Fruit fly (Drosophila melanogaster) whole organism, embryonic: ENCODE results near the gene CG9130.

ENCODE experiments used
- CG10366 ChIP-seq: fragments of 200-800 bp; sonication (Bioruptor generic); IDR thresholded peaks from 2 replicates; pipeline ENCODE4 v1.3.6; 2022; ENCODE audit warnings: missing biosample characterization, missing genetic modification characterization
- CG10654 ChIP-seq: fragments of 200-800 bp; sonication (Bioruptor generic); optimal IDR thresholded peaks from 2 replicates; lab custom pipeline; 2016; ENCODE audit warnings: missing biosample characterization, missing genetic modification characterization
- CG11560 ChIP-seq: fragments of 200-800 bp; sonication (Bioruptor generic); IDR thresholded peaks from 3 replicates; pipeline ENCODE4 v1.3.6; 2022; ENCODE audit warnings: missing biosample characterization, missing genetic modification characterization
- CG1233 ChIP-seq: fragments of 200-800 bp; sonication (Bioruptor generic); optimal IDR thresholded peaks from 4 replicates; lab custom pipeline; 2018; ENCODE audit warnings: missing biosample characterization, mild to moderate bottlenecking, missing genetic modification characterization
- CG12942 ChIP-seq: fragments of 200-800 bp; sonication (Bioruptor generic); optimal IDR thresholded peaks from 3 replicates; lab custom pipeline; 2016; ENCODE audit warnings: missing biosample characterization, missing genetic modification characterization
- CG13287 ChIP-seq: fragments of 200-800 bp; sonication (Bioruptor generic); IDR thresholded peaks from 2 replicates; pipeline ENCODE4 v1.3.6; 2022; ENCODE audit warnings: missing biosample characterization, missing genetic modification characterization; ENCODE audit not compliant: partially characterized antibody
- CG15073 ChIP-seq: fragments of 200-800 bp; sonication (Bioruptor generic); optimal IDR thresholded peaks from 2 replicates; lab custom pipeline; 2016; ENCODE audit warnings: missing biosample characterization, missing genetic modification characterization
- CG16815 ChIP-seq: fragments of 200-800 bp; sonication (Bioruptor generic); optimal IDR thresholded peaks from 3 replicates; lab custom pipeline; 2017; ENCODE audit warnings: missing biosample characterization, mild to moderate bottlenecking, missing genetic modification characterization
- CG16863 ChIP-seq: fragments of 200-800 bp; sonication (Bioruptor generic); optimal IDR thresholded peaks from 3 replicates; lab custom pipeline; 2016; ENCODE audit warnings: missing biosample characterization, missing genetic modification characterization
- CG17361 ChIP-seq: fragments of 200-800 bp; sonication (Bioruptor generic); IDR thresholded peaks from 3 replicates; pipeline ENCODE4 v1.3.6; 2022; ENCODE audit warnings: missing biosample characterization, missing genetic modification characterization
- CG1792 ChIP-seq: fragments of 200-800 bp; sonication (Bioruptor generic); optimal IDR thresholded peaks from 2 replicates; lab custom pipeline; 2016; ENCODE audit warnings: missing biosample characterization, missing genetic modification characterization
- CG18476 ChIP-seq: fragments of 200-800 bp; sonication (Bioruptor generic); optimal IDR thresholded peaks from 2 replicates; lab custom pipeline; 2016; ENCODE audit warnings: missing biosample characterization, mild to moderate bottlenecking, missing genetic modification characterization
- CG32767 ChIP-seq: fragments of 200-800 bp; sonication (Bioruptor generic); IDR thresholded peaks from 2 replicates; pipeline ENCODE4 v1.3.6; 2022; ENCODE audit warnings: missing biosample characterization, missing genetic modification characterization
- CG3838 ChIP-seq: fragments of 200-800 bp; sonication (Bioruptor generic); optimal IDR thresholded peaks from 3 replicates; lab custom pipeline; 2016; ENCODE audit warnings: missing biosample characterization, missing genetic modification characterization
- CG4820 ChIP-seq: fragments of 200-800 bp; sonication (Bioruptor generic); optimal IDR thresholded peaks from 3 replicates; lab custom pipeline; 2016; ENCODE audit warnings: missing biosample characterization, missing genetic modification characterization
- CG7786 ChIP-seq: fragments of 200-800 bp; sonication (Bioruptor generic); optimal IDR thresholded peaks from 2 replicates; lab custom pipeline; 2016; ENCODE audit warnings: missing biosample characterization, missing genetic modification characterization
- CG7928 ChIP-seq: fragments of 200-800 bp; sonication (Bioruptor generic); optimal IDR thresholded peaks from 2 replicates; lab custom pipeline; 2017; ENCODE audit warnings: missing biosample characterization, mild to moderate bottlenecking, missing genetic modification characterization
- CG8089 ChIP-seq: fragments of 200-800 bp; sonication (Bioruptor generic); optimal IDR thresholded peaks from 3 replicates; lab custom pipeline; 2016; ENCODE audit warnings: missing biosample characterization, missing genetic modification characterization
- CG9215 ChIP-seq: fragments of 200-800 bp; sonication (Bioruptor generic); IDR thresholded peaks from 2 replicates; pipeline ENCODE4 v1.3.6; 2022; ENCODE audit warnings: missing biosample characterization, missing genetic modification characterization
- CG9876 ChIP-seq: fragments of 200-800 bp; sonication (Bioruptor generic); optimal IDR thresholded peaks from 2 replicates; lab custom pipeline; 2016; ENCODE audit warnings: missing biosample characterization, missing genetic modification characterization
- Camta ChIP-seq: fragments of 200-800 bp; sonication (Bioruptor generic); optimal IDR thresholded peaks from 2 replicates; lab custom pipeline; 2016; ENCODE audit warnings: missing biosample characterization, missing genetic modification characterization
- Dad ChIP-seq: fragments of 200-800 bp; sonication (Bioruptor generic); optimal IDR thresholded peaks from 3 replicates; lab custom pipeline; 2016; ENCODE audit warnings: missing biosample characterization, missing genetic modification characterization
- Gug ChIP-seq: fragments of 200-800 bp; sonication (Bioruptor generic); IDR thresholded peaks from 4 replicates; pipeline ENCODE4 v1.3.6; 2022; ENCODE audit warnings: missing biosample characterization, missing genetic modification characterization
- HLH4C ChIP-seq: fragments of 200-800 bp; sonication (Bioruptor generic); IDR thresholded peaks from 3 replicates; pipeline ENCODE4 v1.3.6; 2022; ENCODE audit warnings: missing biosample characterization, missing genetic modification characterization; ENCODE audit not compliant: partially characterized antibody
- Hmr ChIP-seq: fragments of 200-800 bp; sonication (Bioruptor generic); optimal IDR thresholded peaks from 3 replicates; lab custom pipeline; 2017; ENCODE audit warnings: mild to moderate bottlenecking, missing biosample characterization, missing genetic modification reagents, missing genetic modification characterization
- MESR4 ChIP-seq: fragments of 200-800 bp; sonication (Bioruptor generic); optimal IDR thresholded peaks from 2 replicates; lab custom pipeline; 2018; ENCODE audit warnings: missing biosample characterization, mild to moderate bottlenecking, missing genetic modification characterization, moderate library complexity
- NFAT ChIP-seq: fragments of 200-800 bp; sonication (Bioruptor generic); IDR thresholded peaks from 2 replicates; pipeline ENCODE4 v1.3.6; 2022; ENCODE audit warnings: missing biosample characterization, missing genetic modification characterization
- NfI ChIP-seq: fragments of 200-800 bp; sonication (Bioruptor generic); optimal IDR thresholded peaks from 3 replicates; lab custom pipeline; 2018; ENCODE audit warnings: missing biosample characterization, mild to moderate bottlenecking, missing genetic modification characterization, moderate library complexity
- Scr ChIP-seq: fragments of 200-800 bp; sonication (Bioruptor generic); IDR thresholded peaks from 2 replicates; pipeline ENCODE4 v1.3.6; 2022; ENCODE audit warnings: missing biosample characterization, missing genetic modification characterization; ENCODE audit not compliant: partially characterized antibody
- az2 ChIP-seq: fragments of 200-800 bp; sonication (Bioruptor generic); optimal IDR thresholded peaks from 3 replicates; lab custom pipeline; 2016; ENCODE audit warnings: missing biosample characterization, missing genetic modification characterization
- bbx ChIP-seq: fragments of 200-800 bp; sonication (Bioruptor generic); IDR thresholded peaks from 2 replicates; pipeline ENCODE4 v1.3.6; 2022; ENCODE audit warnings: missing biosample characterization, missing genetic modification characterization; ENCODE audit not compliant: partially characterized antibody
- chinmo ChIP-seq: fragments of 200-800 bp; sonication (Bioruptor generic); IDR thresholded peaks from 4 replicates; pipeline ENCODE4 v1.3.6; 2022; ENCODE audit warnings: missing biosample characterization, missing genetic modification characterization; ENCODE audit not compliant: partially characterized antibody
- da ChIP-seq: fragments of 200-800 bp; sonication (Bioruptor generic); optimal IDR thresholded peaks from 2 replicates; lab custom pipeline; 2016; ENCODE audit warnings: missing biosample characterization, missing genetic modification characterization
- dan ChIP-seq: fragments of 200-800 bp; sonication (Bioruptor generic); IDR thresholded peaks from 2 replicates; pipeline ENCODE4 v1.3.6; 2022; ENCODE audit warnings: missing biosample characterization, missing genetic modification characterization
- ind ChIP-seq: fragments of 200-800 bp; sonication (Bioruptor generic); optimal IDR thresholded peaks from 3 replicates; lab custom pipeline; 2016; ENCODE audit warnings: missing biosample characterization, missing genetic modification characterization
- inv ChIP-seq: fragments of 200-800 bp; sonication (Bioruptor generic); IDR thresholded peaks from 2 replicates; pipeline ENCODE4 v1.3.6; 2022; ENCODE audit warnings: missing biosample characterization, missing genetic modification characterization; ENCODE audit not compliant: partially characterized antibody
- kni ChIP-seq: fragments of 200-800 bp; sonication (Bioruptor generic); optimal IDR thresholded peaks from 3 replicates; lab custom pipeline; 2017; ENCODE audit warnings: mild to moderate bottlenecking, missing biosample characterization, missing genetic modification reagents, missing genetic modification characterization
- mam ChIP-seq: fragments of 200-800 bp; sonication (Bioruptor generic); optimal IDR thresholded peaks from 3 replicates; lab custom pipeline; 2016; ENCODE audit warnings: missing biosample characterization, missing genetic modification characterization
- nmo ChIP-seq: fragments of 200-800 bp; sonication (Bioruptor generic); optimal IDR thresholded peaks from 2 replicates; lab custom pipeline; 2018; ENCODE audit warnings: missing biosample characterization, mild to moderate bottlenecking, missing genetic modification characterization, moderate library complexity
- pb ChIP-seq: fragments of 200-800 bp; sonication (Bioruptor generic); optimal IDR thresholded peaks from 3 replicates; lab custom pipeline; 2016; ENCODE audit warnings: missing biosample characterization, missing genetic modification characterization
- prd ChIP-seq, 3 experiments: fragments of >200 bp in 2 of 3; fragments of 200-800 bp in 1 of 3; sonication (Bioruptor generic) in 1 of 3; optimal IDR thresholded peaks in 2 of 3; IDR thresholded peaks in 1 of 3; 2 replicates in 2 of 3; 3 replicates in 1 of 3; pipeline versions ENCODE4 v1.3.6 to Lab custom; 2017 to 2022; ENCODE audit warnings: missing biosample characterization in 1 of 3, missing genetic modification characterization in 1 of 3
- pum ChIP-seq: fragments of 200-800 bp; sonication (Bioruptor generic); optimal IDR thresholded peaks from 2 replicates; lab custom pipeline; 2016; ENCODE audit warnings: missing biosample characterization, missing genetic modification characterization
- sc ChIP-seq, 3 experiments: fragments of >200 bp in 2 of 3; fragments of 200-800 bp in 1 of 3; sonication (Bioruptor generic) in 1 of 3; optimal IDR thresholded peaks; 2 replicates in 2 of 3; 3 replicates in 1 of 3; lab custom pipeline; 2017; ENCODE audit warnings: mild to moderate bottlenecking in 1 of 3, missing biosample characterization in 1 of 3, missing genetic modification characterization in 1 of 3, missing genetic modification reagents in 1 of 3
- sr ChIP-seq: fragments of 200-800 bp; sonication (Bioruptor generic); IDR thresholded peaks from 3 replicates; pipeline ENCODE4 v1.3.6; 2022; ENCODE audit warnings: missing biosample characterization, missing genetic modification characterization
- sug ChIP-seq: fragments of 200-800 bp; optimal IDR thresholded peaks from 2 replicates; lab custom pipeline; 2019; ENCODE audit warnings: missing biosample characterization, mild to moderate bottlenecking, missing genetic modification characterization, moderate library complexity
- tgo ChIP-seq: fragments of 200-800 bp; sonication (Bioruptor generic); IDR thresholded peaks from 3 replicates; pipeline ENCODE4 v1.3.6; 2022; ENCODE audit warnings: missing biosample characterization, missing genetic modification characterization
- trem ChIP-seq: fragments of 200-800 bp; optimal IDR thresholded peaks from 3 replicates; lab custom pipeline; 2019; ENCODE audit warnings: missing biosample characterization, mild to moderate bottlenecking, missing genetic modification characterization, moderate library complexity
- zen2 ChIP-seq: fragments of 200-800 bp; sonication (Bioruptor generic); IDR thresholded peaks from 3 replicates; pipeline ENCODE4 v1.3.6; 2022; ENCODE audit warnings: missing biosample characterization, missing genetic modification characterization; ENCODE audit not compliant: partially characterized antibody

Gene CG9130

dm6 chr3L:1247627-1248295 lies 4.1 kb upstream of the CG9130 start, which contains the start of the genes Psf1 and Sac1 (continued):
- peak; percentile 80 for TF ChIP-seq nmo
- TF ChIP-seq NfI = peak; percentile 53
- no peak for TF ChIP-seq chinmo
- no peak for TF ChIP-seq CG1233 (GFP tag; lab: Kevin White, UChicago)
- TF ChIP-seq az2 (GFP tag; lab: Kevin White, UChicago) = no peak
- peak; percentile 19 for TF ChIP-seq da (GFP tag; lab: Kevin White, UChicago)
- TF ChIP-seq pum (GFP tag; lab: Kevin White, UChicago) = peak; percentile 58
- peak; percentile 53; the same call in 1 of the 3 replicates for TF ChIP-seq zen2 (GFP tag; lab: Robert Waterston, UW)
- no peak for TF ChIP-seq dan (GFP tag; lab: Robert Waterston, UW)
- peak; percentile 29; the same call in 1 of the 4 replicates for TF ChIP-seq Gug (GFP tag; lab: Robert Waterston, UW)
- TF ChIP-seq MESR4 (GFP tag; lab: Kevin White, UChicago) = peak; percentile 90
- TF ChIP-seq CG1792 (GFP tag; lab: Kevin White, UChicago) = peak; percentile 4
- TF ChIP-seq CG11560 (tag; lab: Robert Waterston, UW) = no peak
- peak; percentile 10 for TF ChIP-seq CG7928
- TF ChIP-seq bbx (GFP tag; lab: Robert Waterston, UW) = peak; percentile 68
- TF ChIP-seq tgo (GFP tag; lab: Robert Waterston, UW) = 0 out of 3 replicates have a peak, but pooled peaks have one; percentile 26
- no peak for TF ChIP-seq CG32767 (GFP tag; lab: Robert Waterston, UW)
- peak; percentile 48 for TF ChIP-seq CG10654 (GFP tag; lab: Kevin White, UChicago)
- TF ChIP-seq CG16863 (GFP tag; lab: Kevin White, UChicago) = peak; percentile 93
- no peak for TF ChIP-seq CG18476
- no peak for TF ChIP-seq sr (GFP tag; lab: Robert Waterston, UW)
- TF ChIP-seq pb (GFP tag; lab: Kevin White, UChicago) = peak; percentile 4
- TF ChIP-seq CG12942 (GFP tag; lab: Kevin White, UChicago) = peak; percentile 8
- peak; percentile 43; the same call in 1 of the 2 replicates for TF ChIP-seq NFAT
- no peak for TF ChIP-seq CG3838 (GFP tag; lab: Kevin White, UChicago)
- peak; percentile 55 for TF ChIP-seq ind (GFP tag; lab: Kevin White, UChicago)
- TF ChIP-seq Camta = peak; percentile 2
- TF ChIP-seq CG13287 (GFP tag; lab: Robert Waterston, UW) = peak; percentile 88
- no peak for TF ChIP-seq CG15073 (GFP tag; lab: Kevin White, UChicago)
- peak; percentile 65 for TF ChIP-seq sug (tag; lab: Kevin White, UChicago)
- TF ChIP-seq CG10366 (GFP tag; lab: Robert Waterston, UW) = peak; percentile 44; the same call in 1 of the 2 replicates
- TF ChIP-seq CG7786 (GFP tag; lab: Kevin White, UChicago) = peak; percentile 55
- peak; percentile 24 for TF ChIP-seq CG9876 (GFP tag; lab: Kevin White, UChicago)
- peak; percentile 85 for TF ChIP-seq inv
- TF ChIP-seq CG4820 (GFP tag; lab: Kevin White, UChicago) = peak; percentile 36
- no peak for TF ChIP-seq prd (optimal IDR thresholded peaks at IDR 0.05; lab: Kevin White, UChicago)
- TF ChIP-seq prd (GFP tag; IDR thresholded peaks at IDR 0.05; lab: Robert Waterston, UW) = peak; percentile 71
- TF ChIP-seq mam (GFP tag; lab: Kevin White, UChicago) = peak; percentile 68
- peak; percentile 95 for TF ChIP-seq Scr (GFP tag; lab: Robert Waterston, UW)
- TF ChIP-seq trem = peak; percentile 73
- TF ChIP-seq sc (optimal IDR thresholded peaks at IDR 0.05; lab: Kevin White, UChicago) = no peak
- TF ChIP-seq sc (GFP tag; optimal IDR thresholded peaks at IDR 0.05; lab: Kevin White, UChicago) = no peak
- peak; percentile 23 for TF ChIP-seq Hmr (GFP tag; lab: Kevin White, UChicago)
- peak; percentile 51 for TF ChIP-seq CG9215
- TF ChIP-seq CG8089 (GFP tag; lab: Kevin White, UChicago) = peak; percentile 38
- TF ChIP-seq HLH4C (GFP tag; lab: Robert Waterston, UW) = peak; percentile 72
- TF ChIP-seq CG17361 (GFP tag; lab: Robert Waterston, UW) = peak; percentile 75
- peak; percentile 13 for TF ChIP-seq kni (GFP tag; lab: Kevin White, UChicago)
- peak; percentile 5 for TF ChIP-seq CG16815 (GFP tag; lab: Kevin White, UChicago)
- TF ChIP-seq Dad = peak; percentile 46
